Worm (Caenorhabditis elegans) whole organism, L4 larva: ENCODE data around the gene C17G1.14.

Experiments used
- F26F4.8 ChIP-seq: fragments of 200-800 bp; sonication (Bioruptor generic); conservative IDR thresholded peaks from 2 replicates; pipeline ENCODE4 v1.3.6; 2022; ENCODE audit warnings: missing genetic modification characterization, missing compliant biosample characterization
- T20F7.1 ChIP-seq: fragments of 200-800 bp; sonication (Bioruptor generic); optimal IDR thresholded peaks from 2 replicates; lab custom pipeline; 2018; ENCODE audit warnings: mild to moderate bottlenecking, missing genetic modification characterization, missing compliant biosample characterization
- ZK337.2 ChIP-seq: fragments of 200-800 bp; sonication (Bioruptor generic); IDR thresholded peaks from 2 replicates; pipeline ENCODE4 v1.3.6; 2022; ENCODE audit warnings: missing genetic modification reagents, missing genetic modification characterization, missing compliant biosample characterization
- ama-1 ChIP-seq: fragments of 150-350 bp; optimal IDR thresholded peaks from 2 replicates; lab custom pipeline; 2014; ENCODE audit warnings: inconsistent platforms, mixed read lengths
- dmd-8 ChIP-seq: fragments of 200-800 bp; sonication (Bioruptor generic); IDR thresholded peaks from 2 replicates; pipeline ENCODE4 v1.3.6; 2022; ENCODE audit warnings: missing genetic modification characterization, missing compliant biosample characterization
- dmd-9 ChIP-seq: fragments of 200-800 bp; sonication (Bioruptor generic); IDR thresholded peaks from 2 replicates; pipeline ENCODE4 v1.3.6; 2022; ENCODE audit warnings: missing genetic modification reagents, missing genetic modification characterization, missing compliant biosample characterization
- lin-29 ChIP-seq: fragments of 200-800 bp; sonication (Bioruptor generic); IDR thresholded peaks from 2 replicates; pipeline ENCODE4 v1.3.6; 2022; ENCODE audit warnings: missing genetic modification reagents, missing genetic modification characterization, missing compliant biosample characterization
- lin-39 ChIP-seq: fragments of 150-350 bp; optimal IDR thresholded peaks from 2 replicates; lab custom pipeline; 2014; ENCODE audit warnings: missing biosample characterization, missing genetic modification reagents, missing genetic modification characterization
- nhr-237 ChIP-seq: sonication (generic microtip); optimal IDR thresholded peaks from 2 replicates; lab custom pipeline; 2017; ENCODE audit warnings: missing biosample characterization, missing genetic modification characterization
- pha-4 ChIP-seq, 2 experiments: fragments of 150-350 bp in 1 of 2; fragments of 200-800 bp in 1 of 2; sonication (Bioruptor generic) in 1 of 2; IDR thresholded peaks in 1 of 2; optimal IDR thresholded peaks in 1 of 2; 2 replicates each; pipeline versions ENCODE4 v1.3.6 to Lab custom; 2014 to 2022; ENCODE audit warnings: missing genetic modification characterization in 2 of 2, missing genetic modification reagents in 2 of 2, missing biosample characterization in 1 of 2, missing compliant biosample characterization in 1 of 2
- skn-1 ChIP-seq: fragments of 150-350 bp; optimal IDR thresholded peaks from 2 replicates; lab custom pipeline; 2014; ENCODE audit warnings: missing biosample characterization, missing genetic modification characterization
- snpc-4 ChIP-seq: fragments of 150-350 bp; optimal IDR thresholded peaks from 2 replicates; lab custom pipeline; 2014; ENCODE audit warnings: missing biosample characterization, missing genetic modification characterization
- unc-39 ChIP-seq: sonication (generic microtip); optimal IDR thresholded peaks from 2 replicates; lab custom pipeline; 2017; ENCODE audit warnings: missing biosample characterization, missing genetic modification characterization

ce11 chrX:9981259-9981658 lies 42.6 kb downstream of the C17G1.14 start:
- TF ChIP-seq dmd-8 (GFP tag; lab: Robert Waterston, UW) = no peak
- TF ChIP-seq skn-1 (tag; lab: Kevin White, UChicago) = no peak
- TF ChIP-seq unc-39 (tag; lab: Kevin White, UChicago) = no peak
- no peak for TF ChIP-seq lin-39
- TF ChIP-seq pha-4 (GFP tag; IDR thresholded peaks at IDR 0.05; lab: Robert Waterston, UW) = no peak
- no peak for TF ChIP-seq pha-4 (tag; optimal IDR thresholded peaks at IDR 0.05; lab: Kevin White, UChicago)
- no peak for TF ChIP-seq dmd-9
- TF ChIP-seq ZK337.2 (GFP tag; lab: Robert Waterston, UW) = no peak
- no peak for TF ChIP-seq lin-29
- TF ChIP-seq ama-1 (lab: Kevin White, UChicago) = no peak
- no peak for TF ChIP-seq T20F7.1
- TF ChIP-seq nhr-237 (tag; lab: Kevin White, UChicago) = no peak
- TF ChIP-seq snpc-4 (tag; lab: Kevin White, UChicago) = no peak
- TF ChIP-seq F26F4.8 = no peak
